Fruit fly (Drosophila melanogaster): ENCODE data around the gene CG12111.

CG12111 gene

DNA sequence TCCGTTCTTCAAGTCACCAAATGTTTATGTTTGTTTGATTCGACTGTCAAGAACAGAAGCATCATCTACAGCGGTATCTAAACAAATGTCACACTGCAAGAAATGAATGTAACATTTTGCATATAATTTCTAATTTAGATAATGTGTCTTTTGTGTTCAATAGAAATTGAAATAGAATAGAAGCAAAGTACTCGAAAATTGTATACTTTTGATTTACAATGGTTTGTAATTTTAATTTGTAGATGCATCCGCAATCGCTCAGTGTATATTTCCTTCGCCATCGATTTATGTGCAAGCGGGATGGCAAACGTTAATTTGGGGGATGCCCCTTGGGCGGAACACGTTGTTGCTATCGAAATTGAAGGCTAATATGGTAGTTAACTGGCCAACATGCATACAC, 32.6 kb downstream of the CG12111 start (continued):
- peak; percentile 77 for TF ChIP-seq CG7839 (tag; optimal IDR thresholded peaks at IDR 0.05)
- TF ChIP-seq CG6689 (GFP tag; IDR thresholded peaks at IDR 0.05), result peak; percentile 64
- TF ChIP-seq CG32532 (GFP tag; IDR thresholded peaks at IDR 0.05), result peak; percentile 68
- no peak for TF ChIP-seq lov (optimal IDR thresholded peaks at IDR 0.05)
- TF ChIP-seq lov (GFP tag; IDR thresholded peaks at IDR 0.05), result 0 out of 3 replicates have a peak, but pooled peaks have one; percentile 54
- TF ChIP-seq CG10147 (GFP tag; optimal IDR thresholded peaks at IDR 0.05), result peak; percentile 51
- no peak for TF ChIP-seq Lhr (GFP tag; optimal IDR thresholded peaks at IDR 0.05)
- TF ChIP-seq Trl (optimal IDR thresholded peaks at IDR 0.05), result no peak
- TF ChIP-seq Trl (GFP tag; optimal IDR thresholded peaks at IDR 0.05), result peak; percentile 34
- no peak for TF ChIP-seq Bgb (GFP tag; IDR thresholded peaks at IDR 0.05; ENCODE audit: partially characterized antibody)
- TF ChIP-seq Hr39 (optimal IDR thresholded peaks at IDR 0.05), result no peak
- TF ChIP-seq eyg (GFP tag; optimal IDR thresholded peaks at IDR 0.05), result peak; percentile 8
- peak; percentile 40; the same call in 1 of the 2 replicates for TF ChIP-seq wor (GFP tag; IDR thresholded peaks at IDR 0.05)
- TF ChIP-seq Doc2 (GFP tag; IDR thresholded peaks at IDR 0.05), result no peak
- no peak for TF ChIP-seq hb (GFP tag; IDR thresholded peaks at IDR 0.05; ENCODE audit: partially characterized antibody)
- TF ChIP-seq CG3838 (GFP tag; optimal IDR thresholded peaks at IDR 0.05), result no peak
- no peak for TF ChIP-seq jigr1 (GFP tag; IDR thresholded peaks at IDR 0.05)
- TF ChIP-seq CG9437 (GFP tag; optimal IDR thresholded peaks at IDR 0.05), result peak; percentile 43
- TF ChIP-seq bbx (GFP tag; IDR thresholded peaks at IDR 0.05; ENCODE audit: partially characterized antibody), result no peak
- TF ChIP-seq grn (GFP tag; optimal IDR thresholded peaks at IDR 0.05), result no peak
- TF ChIP-seq NK7.1 (GFP tag; optimal IDR thresholded peaks at IDR 0.05), result peak; percentile 7
- TF ChIP-seq pb (GFP tag; optimal IDR thresholded peaks at IDR 0.05), result peak; percentile 8
- peak; percentile 38 for TF ChIP-seq gro (GFP tag; optimal IDR thresholded peaks at IDR 0.05)
- TF ChIP-seq Hey (tag; optimal IDR thresholded peaks at IDR 0.05), result no peak
- no peak for TF ChIP-seq CG14667 (GFP tag; IDR thresholded peaks at IDR 0.05)
- TF ChIP-seq dysf (GFP tag; IDR thresholded peaks at IDR 0.05), result peak; percentile 69; the same call in 2 of the 3 replicates
- no peak for TF ChIP-seq CG4360 (GFP tag; IDR thresholded peaks at IDR 0.05)
- TF ChIP-seq CG34422 (GFP tag; IDR thresholded peaks at IDR 0.05), result peak; percentile 73; the same call in 2 of the 3 replicates
- peak; percentile 50 for TF ChIP-seq CG10366 (GFP tag; IDR thresholded peaks at IDR 0.05)
- no peak for TF ChIP-seq CG30020 (tag; optimal IDR thresholded peaks at IDR 0.05)
- peak; percentile 72 for TF ChIP-seq H15 (GFP tag; IDR thresholded peaks at IDR 0.05)
- TF ChIP-seq CG13123 (GFP tag; optimal IDR thresholded peaks at IDR 0.05), result no peak
- no peak for TF ChIP-seq gt (GFP tag; IDR thresholded peaks at IDR 0.05)
- peak; percentile 26 for TF ChIP-seq zen (tag; optimal IDR thresholded peaks at IDR 0.05)
- 0 out of 2 replicates have a peak, but pooled peaks have one; percentile 14 for TF ChIP-seq dimm (GFP tag; IDR thresholded peaks at IDR 0.05)
- TF ChIP-seq CG18599 (GFP tag; optimal IDR thresholded peaks at IDR 0.05), result peak; percentile 75
- peak; percentile 68 for TF ChIP-seq CG8388 (GFP tag; optimal IDR thresholded peaks at IDR 0.05)
- TF ChIP-seq BtbVII (GFP tag; optimal IDR thresholded peaks at IDR 0.05), result peak; percentile 67
- no peak for TF ChIP-seq Usf (GFP tag; optimal IDR thresholded peaks at IDR 0.05)
- TF ChIP-seq az2 (GFP tag; optimal IDR thresholded peaks at IDR 0.05), result peak; percentile 67
- TF ChIP-seq CG2712 (tag; optimal IDR thresholded peaks at IDR 0.05), result peak; percentile 75
- TF ChIP-seq CG4820 (GFP tag; optimal IDR thresholded peaks at IDR 0.05), result peak; percentile 63
- peak; percentile 8 for TF ChIP-seq CG7987 (GFP tag; optimal IDR thresholded peaks at IDR 0.05)
- peak; percentile 50 for TF ChIP-seq jumu (GFP tag; optimal IDR thresholded peaks at IDR 0.05)
- peak; percentile 34 for TF ChIP-seq ewg (GFP tag; optimal IDR thresholded peaks at IDR 0.05)
- peak; percentile 74 for TF ChIP-seq Blimp-1 (GFP tag; optimal IDR thresholded peaks at IDR 0.05)
- peak; percentile 48 for TF ChIP-seq mam (GFP tag; optimal IDR thresholded peaks at IDR 0.05)
- TF ChIP-seq CrebB (tag; optimal IDR thresholded peaks at IDR 0.05), result peak; percentile 32
- peak; percentile 2 to 65 for TF ChIP-seq Hr51 (GFP tag; optimal IDR thresholded peaks at IDR 0.05)
- no peak for TF ChIP-seq CG1832 (GFP tag; optimal IDR thresholded peaks at IDR 0.05)
- 0 out of 3 replicates have a peak, but pooled peaks have one; percentile 32 for TF ChIP-seq CG17361 (GFP tag; IDR thresholded peaks at IDR 0.05)
- TF ChIP-seq nau (GFP tag; optimal IDR thresholded peaks at IDR 0.05), result peak; percentile 20

All from whole organism, embryonic.